Fruit fly (Drosophila melanogaster): ENCODE results near the gene Cdk5alpha.

The Cdk5alpha gene

dm6 chr2L:10276436-10276835 is 34.3 kb downstream of the Cdk5alpha start:
- TF ChIP-seq CG8301 (tag; optimal IDR thresholded peaks at IDR 0.05): no peak
- TF ChIP-seq EcR (GFP tag; optimal IDR thresholded peaks at IDR 0.05): no peak
- TF ChIP-seq CG4496 (GFP tag; IDR thresholded peaks at IDR 0.05): peak; percentile 67; the same call in 2 of the 3 replicates
- peak; percentile 45 for TF ChIP-seq Snoo (tag; optimal IDR thresholded peaks at IDR 0.05)
- no peak for TF ChIP-seq fd96Ca (GFP tag; IDR thresholded peaks at IDR 0.05)
- no peak for TF ChIP-seq CG34367 (tag; optimal IDR thresholded peaks at IDR 0.05)
- TF ChIP-seq Ets98B (GFP tag; IDR thresholded peaks at IDR 0.05): no peak; the same call in 1 of the 2 replicates
- TF ChIP-seq CG12605 (GFP tag; IDR thresholded peaks at IDR 0.05): peak; percentile 64
- TF ChIP-seq CG13204 (GFP tag; optimal IDR thresholded peaks at IDR 0.05): no peak
- peak; percentile 64 for TF ChIP-seq CG32121 (GFP tag; IDR thresholded peaks at IDR 0.05)
- TF ChIP-seq Pif1A (GFP tag; optimal IDR thresholded peaks at IDR 0.05): no peak
- no peak for TF ChIP-seq rn (GFP tag; IDR thresholded peaks at IDR 0.05)
- peak; percentile 37 for TF ChIP-seq CG15710 (tag; optimal IDR thresholded peaks at IDR 0.05)
- no peak for TF ChIP-seq CG9948 (tag; optimal IDR thresholded peaks at IDR 0.05)
- no peak for TF ChIP-seq Pif1B (GFP tag; optimal IDR thresholded peaks at IDR 0.05)
- TF ChIP-seq CG17806 (tag; optimal IDR thresholded peaks at IDR 0.05): peak; percentile 75
- no peak for TF ChIP-seq CG14655 (GFP tag; optimal IDR thresholded peaks at IDR 0.05)
- no peak for TF ChIP-seq CG10348 (GFP tag; IDR thresholded peaks at IDR 0.05)
- no peak for TF ChIP-seq CG8159 (tag; optimal IDR thresholded peaks at IDR 0.05)
- no peak for TF ChIP-seq D1 (tag; optimal IDR thresholded peaks at IDR 0.05)

dm6 chr2L:10272224-10272623 is 38.5 kb downstream of the Cdk5alpha start, which contains the start of gene trk:
Gene trk, minus strand, starts transcription at chr2L:10272324.
- no peak for TF ChIP-seq Pif1B (GFP tag; optimal IDR thresholded peaks at IDR 0.05)
- no peak for TF ChIP-seq Pif1A (GFP tag; optimal IDR thresholded peaks at IDR 0.05)
- TF ChIP-seq gl (tag; optimal IDR thresholded peaks at IDR 0.05): no peak
- no peak for TF ChIP-seq CG9948 (tag; optimal IDR thresholded peaks at IDR 0.05)
- no peak for TF ChIP-seq CG12605 (GFP tag; IDR thresholded peaks at IDR 0.05)

dm6 chr2L:10269854-10270253 is 40.9 kb downstream of the Cdk5alpha start, which contains the start of gene Mulk:
Gene Mulk, plus strand, starts transcription at chr2L:10270051.
- TF ChIP-seq CG34367 (tag; optimal IDR thresholded peaks at IDR 0.05) (no peak), rn (GFP tag; IDR thresholded peaks at IDR 0.05) (no peak), Ets98B (GFP tag; IDR thresholded peaks at IDR 0.05) (no peak), Pif1A (GFP tag; optimal IDR thresholded peaks at IDR 0.05) (no peak), Pif1B (GFP tag; optimal IDR thresholded peaks at IDR 0.05) (no peak), CG15710 (tag; optimal IDR thresholded peaks at IDR 0.05) (no peak), gl (tag; optimal IDR thresholded peaks at IDR 0.05) (no peak), CG13204 (GFP tag; optimal IDR thresholded peaks at IDR 0.05) (no peak), CG32121 (GFP tag; IDR thresholded peaks at IDR 0.05) (no peak), CG4496 (GFP tag; IDR thresholded peaks at IDR 0.05) (no peak), CG9948 (tag; optimal IDR thresholded peaks at IDR 0.05) (no peak), CG8301 (tag; optimal IDR thresholded peaks at IDR 0.05) (no peak), D1 (tag; optimal IDR thresholded peaks at IDR 0.05) (no peak), CG17806 (tag; optimal IDR thresholded peaks at IDR 0.05) (no peak)

- TF ChIP-seq CG13204 (GFP tag; optimal IDR thresholded peaks at IDR 0.05) (no peak), D1 (tag; optimal IDR thresholded peaks at IDR 0.05) (no peak), Ets98B (GFP tag; IDR thresholded peaks at IDR 0.05) (no peak), CG8301 (tag; optimal IDR thresholded peaks at IDR 0.05) (no peak), CG14655 (GFP tag; optimal IDR thresholded peaks at IDR 0.05) (no peak), rn (GFP tag; IDR thresholded peaks at IDR 0.05) (no peak), EcR (GFP tag; optimal IDR thresholded peaks at IDR 0.05) (no peak), CG4496 (GFP tag; IDR thresholded peaks at IDR 0.05) (no peak), CG9948 (tag; optimal IDR thresholded peaks at IDR 0.05) (no peak), CG12605 (GFP tag; IDR thresholded peaks at IDR 0.05) (no peak), Pif1B (GFP tag; optimal IDR thresholded peaks at IDR 0.05) (no peak), CG8159 (tag; optimal IDR thresholded peaks at IDR 0.05) (no peak), Snoo (tag; optimal IDR thresholded peaks at IDR 0.05) (no peak), CG32121 (GFP tag; IDR thresholded peaks at IDR 0.05) (no peak), CG17806 (tag; optimal IDR thresholded peaks at IDR 0.05) (no peak), CG10348 (GFP tag; IDR thresholded peaks at IDR 0.05) (no peak), CG34367 (tag; optimal IDR thresholded peaks at IDR 0.05) (no peak), CG15710 (tag; optimal IDR thresholded peaks at IDR 0.05) (no peak), gl (tag; optimal IDR thresholded peaks at IDR 0.05) (no peak), fd96Ca (GFP tag; IDR thresholded peaks at IDR 0.05) (no peak)
Observed at dm6 chr2L:10268688-10269087, 42.1 kb downstream of the Cdk5alpha start, which contains the start of gene CG4957. Gene CG4957, plus strand, starts transcription at chr2L:10268872.

dm6 chr2L:10266511-10266910 is 44.2 kb downstream of the Cdk5alpha start, which contains the start of gene CG4953:
Gene CG4953, plus strand, starts transcription at chr2L:10266703.
- no peak for TF ChIP-seq D1 (tag; optimal IDR thresholded peaks at IDR 0.05)
- no peak for TF ChIP-seq Snoo (tag; optimal IDR thresholded peaks at IDR 0.05)
- no peak for TF ChIP-seq CG34367 (tag; optimal IDR thresholded peaks at IDR 0.05)
- no peak for TF ChIP-seq CG17806 (tag; optimal IDR thresholded peaks at IDR 0.05)
- TF ChIP-seq gl (tag; optimal IDR thresholded peaks at IDR 0.05): no peak
- no peak for TF ChIP-seq CG32121 (GFP tag; IDR thresholded peaks at IDR 0.05)
- no peak for TF ChIP-seq CG8159 (tag; optimal IDR thresholded peaks at IDR 0.05)

dm6 chr2L:10265129-10265528 is 45.6 kb downstream of the Cdk5alpha start, which contains the start of gene Mob3:
Gene Mob3, plus strand, starts transcription at chr2L:10265336.
- no peak for TF ChIP-seq CG9948 (tag; optimal IDR thresholded peaks at IDR 0.05)
- no peak for TF ChIP-seq Pif1B (GFP tag; optimal IDR thresholded peaks at IDR 0.05)
- no peak for TF ChIP-seq CG12605 (GFP tag; IDR thresholded peaks at IDR 0.05)
- TF ChIP-seq EcR (GFP tag; optimal IDR thresholded peaks at IDR 0.05): no peak
- no peak for TF ChIP-seq CG32121 (GFP tag; IDR thresholded peaks at IDR 0.05)
- no peak for TF ChIP-seq CG8301 (tag; optimal IDR thresholded peaks at IDR 0.05)
- no peak for TF ChIP-seq D1 (tag; optimal IDR thresholded peaks at IDR 0.05)
- TF ChIP-seq Pif1A (GFP tag; optimal IDR thresholded peaks at IDR 0.05): no peak
- TF ChIP-seq CG17806 (tag; optimal IDR thresholded peaks at IDR 0.05): no peak
